Fruit fly (Drosophila melanogaster) whole organism, embryonic: ENCODE data around the gene CG15725.

Source experiments
- CG10959 ChIP-seq: fragments of 200-800 bp; sonication (Bioruptor generic); IDR thresholded peaks from 2 replicates; pipeline ENCODE4 v1.3.6; 2022; ENCODE audit warnings: missing biosample characterization, missing genetic modification characterization
- CG11398 ChIP-seq: fragments of 200-800 bp; sonication (Bioruptor generic); optimal IDR thresholded peaks from 2 replicates; lab custom pipeline; 2016; ENCODE audit warnings: missing biosample characterization, missing genetic modification characterization
- CG12659 ChIP-seq: fragments of 200-800 bp; sonication (Bioruptor generic); optimal IDR thresholded peaks from 3 replicates; lab custom pipeline; 2017; ENCODE audit warnings: mild to moderate bottlenecking, missing biosample characterization, missing genetic modification reagents, missing genetic modification characterization
- CG12744 ChIP-seq: fragments of 200-800 bp; sonication (Bioruptor generic); optimal IDR thresholded peaks from 2 replicates; lab custom pipeline; 2016; ENCODE audit warnings: missing biosample characterization, missing genetic modification characterization
- CG12769 ChIP-seq: fragments of 200-800 bp; sonication (Bioruptor generic); optimal IDR thresholded peaks from 2 replicates; lab custom pipeline; 2019; ENCODE audit warnings: missing biosample characterization, mild to moderate bottlenecking, missing genetic modification characterization, moderate library complexity
- CG13123 ChIP-seq: fragments of 200-800 bp; sonication (Bioruptor generic); optimal IDR thresholded peaks from 2 replicates; lab custom pipeline; 2016; ENCODE audit warnings: missing biosample characterization, missing genetic modification characterization
- CG14860 ChIP-seq: fragments of 200-800 bp; sonication (Bioruptor generic); IDR thresholded peaks from 3 replicates; pipeline ENCODE4 v1.3.6; 2022; ENCODE audit warnings: missing biosample characterization, missing genetic modification characterization; ENCODE audit not compliant: partially characterized antibody
- CG15514 ChIP-seq: fragments of 200-800 bp; sonication (Bioruptor generic); optimal IDR thresholded peaks from 3 replicates; lab custom pipeline; 2017; ENCODE audit warnings: missing biosample characterization, missing genetic modification characterization, mild to moderate bottlenecking, moderate library complexity, missing genetic modification reagents
- CG17186 ChIP-seq: fragments of 200-800 bp; sonication (Bioruptor generic); optimal IDR thresholded peaks from 3 replicates; lab custom pipeline; 2017; ENCODE audit warnings: missing biosample characterization, missing genetic modification reagents, missing genetic modification characterization
- CG17361 ChIP-seq: fragments of 200-800 bp; sonication (Bioruptor generic); IDR thresholded peaks from 3 replicates; pipeline ENCODE4 v1.3.6; 2022; ENCODE audit warnings: missing biosample characterization, missing genetic modification characterization
- CG18011 ChIP-seq: fragments of 200-800 bp; sonication (Bioruptor generic); optimal IDR thresholded peaks from 2 replicates; lab custom pipeline; 2017; ENCODE audit warnings: missing biosample characterization, missing genetic modification characterization, mild to moderate bottlenecking, moderate library complexity, missing genotype
- CG18619 ChIP-seq: fragments of 200-800 bp; sonication (Bioruptor generic); optimal IDR thresholded peaks from 3 replicates; lab custom pipeline; 2017; ENCODE audit warnings: missing biosample characterization, mild to moderate bottlenecking, missing genetic modification characterization
- CG2202 ChIP-seq: fragments of 200-800 bp; sonication (Bioruptor generic); optimal IDR thresholded peaks from 2 replicates; lab custom pipeline; 2018; ENCODE audit warnings: missing biosample characterization, mild to moderate bottlenecking, missing genetic modification characterization
- CG30020 ChIP-seq: fragments of 200-800 bp; optimal IDR thresholded peaks from 2 replicates; lab custom pipeline; 2019; ENCODE audit warnings: missing biosample characterization, mild to moderate bottlenecking, missing genetic modification characterization, moderate library complexity
- CG6813 ChIP-seq: fragments of 200-800 bp; sonication (Bioruptor generic); optimal IDR thresholded peaks from 2 replicates; lab custom pipeline; 2017; ENCODE audit warnings: missing biosample characterization, missing genetic modification characterization, mild to moderate bottlenecking, moderate library complexity, missing genetic modification reagents
- CG7745 ChIP-seq: fragments of 200-800 bp; sonication (Bioruptor generic); optimal IDR thresholded peaks from 2 replicates; lab custom pipeline; 2018; ENCODE audit warnings: missing biosample characterization, mild to moderate bottlenecking, missing genetic modification characterization, moderate library complexity
- CG7928 ChIP-seq: fragments of 200-800 bp; sonication (Bioruptor generic); optimal IDR thresholded peaks from 2 replicates; lab custom pipeline; 2017; ENCODE audit warnings: missing biosample characterization, mild to moderate bottlenecking, missing genetic modification characterization
- CG8765 ChIP-seq: fragments of 200-800 bp; sonication (Bioruptor generic); IDR thresholded peaks from 2 replicates; pipeline ENCODE4 v1.3.6; 2022; ENCODE audit warnings: missing biosample characterization, missing genetic modification characterization
- CG9727 ChIP-seq: fragments of 200-800 bp; sonication (Bioruptor generic); optimal IDR thresholded peaks from 3 replicates; lab custom pipeline; 2017; ENCODE audit warnings: missing biosample characterization, mild to moderate bottlenecking, missing genetic modification characterization
- CTCF ChIP-seq: fragments of 200-800 bp; sonication (Bioruptor generic); optimal IDR thresholded peaks from 2 replicates; lab custom pipeline; 2017; ENCODE audit warnings: missing biosample characterization, mild to moderate bottlenecking, missing genetic modification characterization, moderate library complexity
- Dek ChIP-seq: fragments of 200-800 bp; sonication (Bioruptor generic); optimal IDR thresholded peaks from 3 replicates; lab custom pipeline; 2019; ENCODE audit warnings: missing biosample characterization, mild to moderate bottlenecking, missing genetic modification characterization, moderate library complexity
- Doc2 ChIP-seq: fragments of 200-800 bp; sonication (Bioruptor generic); IDR thresholded peaks from 2 replicates; pipeline ENCODE4 v1.3.6; 2022; ENCODE audit warnings: missing biosample characterization, missing genetic modification characterization
- HLH3B ChIP-seq: fragments of 200-800 bp; sonication (Bioruptor generic); IDR thresholded peaks from 2 replicates; pipeline ENCODE4 v1.3.6; 2022; ENCODE audit warnings: missing biosample characterization, missing genetic modification characterization
- Kr ChIP-seq: fragments of 200-800 bp; sonication (Bioruptor generic); optimal IDR thresholded peaks from 2 replicates; lab custom pipeline; 2017; ENCODE audit warnings: missing biosample characterization, mild to moderate bottlenecking, missing genetic modification characterization
- Mad ChIP-seq: fragments of 200-800 bp; sonication (Bioruptor generic); optimal IDR thresholded peaks from 2 replicates; lab custom pipeline; 2016; ENCODE audit warnings: missing biosample characterization, missing genetic modification characterization
- NFAT ChIP-seq: fragments of 200-800 bp; sonication (Bioruptor generic); IDR thresholded peaks from 2 replicates; pipeline ENCODE4 v1.3.6; 2022; ENCODE audit warnings: missing biosample characterization, missing genetic modification characterization
- Optix ChIP-seq: fragments of 200-800 bp; sonication (Bioruptor generic); IDR thresholded peaks from 3 replicates; pipeline ENCODE4 v1.3.6; 2022; ENCODE audit warnings: missing biosample characterization, missing genetic modification characterization
- Pdp1 ChIP-seq, 2 experiments: fragments of 200-800 bp; sonication (Bioruptor generic); optimal IDR thresholded peaks; 3 replicates each; lab custom pipeline; 2016; ENCODE audit warnings: missing biosample characterization in 2 of 2, missing genetic modification characterization in 2 of 2, mild to moderate bottlenecking in 1 of 2, moderate library complexity in 1 of 2
- Scr ChIP-seq: fragments of 200-800 bp; sonication (Bioruptor generic); IDR thresholded peaks from 2 replicates; pipeline ENCODE4 v1.3.6; 2022; ENCODE audit warnings: missing biosample characterization, missing genetic modification characterization; ENCODE audit not compliant: partially characterized antibody
- Taf1 ChIP-seq: fragments of 200-800 bp; sonication (Bioruptor generic); IDR thresholded peaks from 2 replicates; pipeline ENCODE4 v1.3.6; 2022; ENCODE audit warnings: missing biosample characterization, missing genetic modification characterization
- Tbp ChIP-seq: fragments of >200 bp; optimal IDR thresholded peaks from 2 replicates; lab custom pipeline; 2018; ENCODE audit warnings: missing biosample characterization, missing genetic modification characterization
- ato ChIP-seq: fragments of 200-800 bp; sonication (Bioruptor generic); IDR thresholded peaks from 2 replicates; pipeline ENCODE4 v1.3.6; 2022; ENCODE audit warnings: missing biosample characterization, missing genetic modification characterization; ENCODE audit not compliant: partially characterized antibody
- cad ChIP-seq: fragments of >200 bp; optimal IDR thresholded peaks from 2 replicates; lab custom pipeline; 2017; ENCODE audit warnings: missing biosample characterization, missing genetic modification characterization
- cwo ChIP-seq: fragments of 200-800 bp; sonication (Bioruptor generic); optimal IDR thresholded peaks from 3 replicates; lab custom pipeline; 2017; ENCODE audit warnings: missing biosample characterization, missing genetic modification characterization, mild to moderate bottlenecking, moderate library complexity, missing genetic modification reagents
- fd102C ChIP-seq: fragments of 200-800 bp; sonication (Bioruptor generic); optimal IDR thresholded peaks from 2 replicates; lab custom pipeline; 2018; ENCODE audit warnings: missing biosample characterization, mild to moderate bottlenecking, missing genetic modification characterization, moderate library complexity
- fd64A ChIP-seq: fragments of 200-800 bp; sonication (Bioruptor generic); optimal IDR thresholded peaks from 3 replicates; lab custom pipeline; 2018; ENCODE audit warnings: missing biosample characterization, mild to moderate bottlenecking, missing genetic modification characterization
- fd96Cb ChIP-seq: fragments of 200-800 bp; sonication (Bioruptor generic); optimal IDR thresholded peaks from 2 replicates; lab custom pipeline; 2018; ENCODE audit warnings: missing biosample characterization, mild to moderate bottlenecking, missing genetic modification characterization, moderate library complexity
- gcm ChIP-seq: fragments of 200-800 bp; sonication (Bioruptor generic); optimal IDR thresholded peaks from 2 replicates; lab custom pipeline; 2019; ENCODE audit warnings: missing biosample characterization, mild to moderate bottlenecking, missing genetic modification characterization, moderate library complexity
- gem ChIP-seq: fragments of 200-800 bp; sonication (Bioruptor generic); optimal IDR thresholded peaks from 2 replicates; lab custom pipeline; 2019; ENCODE audit warnings: missing biosample characterization, mild to moderate bottlenecking, missing genetic modification characterization, moderate library complexity
- h ChIP-seq: fragments of >200 bp; optimal IDR thresholded peaks from 2 replicates; lab custom pipeline; 2017
- hbn ChIP-seq: fragments of 200-800 bp; sonication (Bioruptor generic); IDR thresholded peaks from 2 replicates; pipeline ENCODE4 v1.3.6; 2022; ENCODE audit warnings: missing biosample characterization, missing genetic modification characterization; ENCODE audit not compliant: partially characterized antibody
- jumu ChIP-seq: fragments of 200-800 bp; sonication (Bioruptor generic); optimal IDR thresholded peaks from 3 replicates; lab custom pipeline; 2016; ENCODE audit warnings: missing biosample characterization, missing genetic modification characterization
- nau ChIP-seq: fragments of 200-800 bp; sonication (Bioruptor generic); optimal IDR thresholded peaks from 3 replicates; lab custom pipeline; 2017; ENCODE audit warnings: missing biosample characterization, mild to moderate bottlenecking, missing genetic modification characterization, missing genetic modification reagents
- pzg ChIP-seq: fragments of 200-800 bp; sonication (Bioruptor generic); optimal IDR thresholded peaks from 3 replicates; lab custom pipeline; 2018; ENCODE audit warnings: missing biosample characterization, mild to moderate bottlenecking, missing genetic modification characterization, moderate library complexity
- scrt ChIP-seq: fragments of 200-800 bp; sonication (Bioruptor generic); optimal IDR thresholded peaks from 2 replicates; lab custom pipeline; 2018; ENCODE audit warnings: missing biosample characterization, mild to moderate bottlenecking, missing genetic modification characterization, moderate library complexity
- sens-2 ChIP-seq: fragments of 200-800 bp; sonication (Bioruptor generic); IDR thresholded peaks from 2 replicates; pipeline ENCODE4 v1.3.6; 2022; ENCODE audit warnings: missing biosample characterization, missing genetic modification characterization
- sima ChIP-seq: fragments of 200-800 bp; sonication (Bioruptor generic); optimal IDR thresholded peaks from 2 replicates; lab custom pipeline; 2016; ENCODE audit warnings: missing biosample characterization, missing genetic modification characterization
- tup ChIP-seq: fragments of 200-800 bp; sonication (Bioruptor generic); optimal IDR thresholded peaks from 2 replicates; lab custom pipeline; 2016; ENCODE audit warnings: missing biosample characterization, mild to moderate bottlenecking, missing genetic modification characterization, moderate library complexity
- unpg ChIP-seq: fragments of 200-800 bp; sonication (Bioruptor generic); optimal IDR thresholded peaks from 3 replicates; lab custom pipeline; 2018; ENCODE audit warnings: missing biosample characterization, mild to moderate bottlenecking, missing genetic modification characterization, moderate library complexity
- vnd ChIP-seq: fragments of 200-800 bp; sonication (Bioruptor generic); IDR thresholded peaks from 3 replicates; pipeline ENCODE4 v1.3.6; 2022; ENCODE audit warnings: missing biosample characterization, missing genetic modification characterization; ENCODE audit not compliant: partially characterized antibody

The CG15725 gene

DNA sequence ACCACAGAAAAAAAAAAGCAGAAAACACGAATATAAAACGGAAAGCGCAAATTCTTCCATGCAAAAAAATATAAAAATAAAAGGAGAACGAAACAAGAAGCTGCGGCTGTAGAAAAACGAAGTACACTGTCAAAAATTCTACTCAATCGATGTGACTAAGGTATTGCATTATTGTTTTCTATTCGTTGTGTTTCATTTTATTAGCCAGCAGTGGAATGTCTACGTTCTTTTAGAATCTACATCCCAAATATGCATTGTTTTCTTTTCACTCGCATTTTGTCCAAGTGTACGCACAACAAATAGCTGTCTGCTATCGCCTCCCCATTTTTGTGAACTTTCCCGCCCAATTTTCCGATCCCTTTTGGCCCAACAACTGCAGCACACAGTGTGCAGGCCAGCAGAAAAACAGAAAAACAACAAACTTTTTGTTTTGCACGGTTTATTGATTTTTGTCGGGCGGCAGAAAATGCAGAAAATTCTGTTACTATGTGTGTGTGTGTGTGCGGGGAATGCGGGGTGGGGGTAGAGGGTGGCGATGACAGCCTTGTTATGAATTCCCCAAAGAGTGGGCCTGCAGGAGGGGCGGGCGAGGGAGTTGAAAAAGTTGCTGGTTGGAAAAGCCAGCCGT lies 13.6 kb downstream of the CG15725 start (continued):
- TF ChIP-seq gcm (GFP tag; lab: Kevin White, UChicago) (no peak), nau (GFP tag; lab: Kevin White, UChicago) (peak; percentile 49), cad (GFP tag; lab: Kevin White, UChicago) (no peak), CG13123 (GFP tag; lab: Kevin White, UChicago) (peak; percentile 62), CG9727 (peak; percentile 65), NFAT (GFP tag; lab: Robert Waterston, UW) (no peak), sima (GFP tag; lab: Kevin White, UChicago) (no peak), fd64A (no peak), CG17361 (GFP tag; lab: Robert Waterston, UW) (peak; percentile 76), gem (tag; lab: Kevin White, UChicago) (peak; percentile 84), CG18011 (GFP tag; lab: Kevin White, UChicago) (peak; percentile 6), HLH3B (GFP tag; lab: Robert Waterston, UW) (peak; percentile 56; the same call in 1 of the 2 replicates), Pdp1 (GFP tag; optimal IDR thresholded peaks at IDR 0.05; lab: Kevin White, UChicago) (peak; percentile 51 to 79), tup (GFP tag; lab: Kevin White, UChicago) (peak; percentile 57), fd102C (no peak), Mad (GFP tag; lab: Kevin White, UChicago) (no peak), Optix (GFP tag; lab: Robert Waterston, UW) (peak; percentile 51; the same call in 1 of the 3 replicates), Dek (tag; lab: Kevin White, UChicago) (peak; percentile 52), Doc2 (no peak), ato (GFP tag; lab: Robert Waterston, UW) (no peak), Scr (GFP tag; lab: Robert Waterston, UW) (no peak), CG8765 (GFP tag; lab: Robert Waterston, UW) (no peak), CG11398 (GFP tag; lab: Kevin White, UChicago) (peak; percentile 52), CTCF (no peak), scrt (GFP tag; lab: Kevin White, UChicago) (peak; percentile 58), CG14860 (GFP tag; lab: Robert Waterston, UW) (no peak), CG18619 (GFP tag; lab: Kevin White, UChicago) (peak; percentile 72), CG30020 (tag; lab: Kevin White, UChicago) (no peak), h (lab: Kevin White, UChicago) (no peak), CG7745 (tag; lab: Kevin White, UChicago) (no peak), hbn (GFP tag; lab: Robert Waterston, UW) (no peak), pzg (GFP tag; lab: Kevin White, UChicago) (no peak), Tbp (GFP tag; lab: Kevin White, UChicago) (no peak), CG2202 (tag; lab: Kevin White, UChicago) (no peak), jumu (GFP tag; lab: Kevin White, UChicago) (peak; percentile 70), CG12769 (tag; lab: Kevin White, UChicago) (peak; percentile 50), CG12659 (peak; percentile 57), CG15514 (GFP tag; lab: Kevin White, UChicago) (peak; percentile 37), unpg (GFP tag; lab: Kevin White, UChicago) (peak; percentile 72), Kr (GFP tag; lab: Kevin White, UChicago) (no peak), vnd (GFP tag; lab: Robert Waterston, UW) (no peak), CG6813 (peak; percentile 58), CG10959 (GFP tag; lab: Robert Waterston, UW) (0 out of 2 replicates have a peak, but pooled peaks have one; percentile 44), fd96Cb (tag; lab: Kevin White, UChicago) (peak; percentile 67), CG17186 (GFP tag; lab: Kevin White, UChicago) (peak; percentile 9), sens-2 (peak; percentile 67), CG7928 (GFP tag; lab: Kevin White, UChicago) (peak; percentile 2), cwo (GFP tag; lab: Kevin White, UChicago) (peak; percentile 55), Taf1 (GFP tag; lab: Robert Waterston, UW) (no peak), CG12744 (GFP tag; lab: Kevin White, UChicago) (peak; percentile 14)
